Fruit fly (Drosophila melanogaster): ENCODE data around the gene Hsc70-2.
A peak's percentile ranks its signal among the peaks of the same experiment; 100 is the strongest.

Hsc70-2 gene

DNA sequence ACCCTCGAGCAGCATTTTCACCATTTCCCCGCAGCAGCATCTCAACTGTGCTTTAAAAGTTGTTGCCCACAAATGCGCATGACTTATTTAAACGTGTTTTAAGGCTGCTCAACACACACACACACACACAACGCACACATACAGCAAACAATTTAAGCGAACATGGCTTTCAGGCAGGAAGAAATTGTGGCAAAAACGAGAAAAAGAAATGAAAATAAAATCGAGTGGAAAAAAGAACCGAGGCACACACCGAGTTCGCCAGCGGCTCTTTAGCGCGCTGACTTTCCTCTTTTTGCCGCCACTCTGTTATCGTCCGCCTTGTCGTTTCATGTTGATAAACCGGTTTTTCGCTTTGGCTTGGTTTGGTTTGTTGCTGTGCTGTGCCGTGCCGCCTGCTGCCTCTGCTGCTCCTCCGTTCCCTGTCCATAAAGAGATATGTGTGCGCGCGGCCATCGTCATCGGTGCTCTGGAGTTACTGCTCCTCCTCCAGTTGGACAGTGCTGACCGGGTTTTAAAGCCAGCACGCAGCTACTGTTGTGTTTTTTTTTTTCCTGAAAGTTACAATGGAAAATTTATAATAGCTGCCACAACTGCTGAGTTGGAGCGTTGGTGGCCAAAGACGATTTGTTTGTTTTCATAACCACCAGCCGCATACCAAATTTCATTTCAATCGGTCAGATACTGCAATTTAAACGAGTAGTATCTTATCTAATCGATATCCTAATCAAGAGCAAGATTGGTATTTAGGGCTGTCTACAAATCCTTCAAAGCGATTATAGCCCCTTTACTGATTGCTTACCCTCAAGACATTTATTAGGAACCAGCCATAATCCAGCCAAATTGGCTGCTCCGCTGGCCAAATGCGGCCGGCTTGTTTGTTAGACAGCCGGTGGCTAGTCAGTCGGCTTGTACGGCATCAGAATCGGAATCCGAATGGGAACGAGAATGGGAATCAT lies 28.5 kb upstream of the Hsc70-2 start (continued):
- TF ChIP-seq stc (GFP tag; IDR thresholded peaks at IDR 0.05), result no peak
- no peak for TF ChIP-seq zfh1 (GFP tag; IDR thresholded peaks at IDR 0.05)
- no peak for TF ChIP-seq btn (GFP tag; optimal IDR thresholded peaks at IDR 0.05)
- no peak for TF ChIP-seq CG12236 (GFP tag; optimal IDR thresholded peaks at IDR 0.05)
- TF ChIP-seq Aef1 (GFP tag; IDR thresholded peaks at IDR 0.05), result no peak
- no peak for TF ChIP-seq Dll (GFP tag; IDR thresholded peaks at IDR 0.05; ENCODE audit: partially characterized antibody)
- TF ChIP-seq Side (GFP tag; optimal IDR thresholded peaks at IDR 0.05), result no peak
- TF ChIP-seq CG7928 (GFP tag; optimal IDR thresholded peaks at IDR 0.05), result no peak
- no peak for TF ChIP-seq CG5953 (GFP tag; IDR thresholded peaks at IDR 0.05)
- no peak for TF ChIP-seq scrt (GFP tag; optimal IDR thresholded peaks at IDR 0.05)
- TF ChIP-seq Gsc (GFP tag; IDR thresholded peaks at IDR 0.05), result no peak
- TF ChIP-seq knrl (GFP tag; IDR thresholded peaks at IDR 0.05; ENCODE audit: partially characterized antibody), result no peak
- TF ChIP-seq lmd (GFP tag; IDR thresholded peaks at IDR 0.05), result no peak; the same call in 1 of the 2 replicates
- no peak for TF ChIP-seq CG8478 (optimal IDR thresholded peaks at IDR 0.05)
- peak; percentile 37 for TF ChIP-seq CG10543 (GFP tag; optimal IDR thresholded peaks at IDR 0.05)
- no peak for TF ChIP-seq ab (GFP tag; optimal IDR thresholded peaks at IDR 0.05)
- no peak for TF ChIP-seq Ptx1 (GFP tag; IDR thresholded peaks at IDR 0.05)
- TF ChIP-seq CG11696 (GFP tag; IDR thresholded peaks at IDR 0.05), result no peak
- TF ChIP-seq CG18599 (GFP tag; optimal IDR thresholded peaks at IDR 0.05), result no peak
- TF ChIP-seq CHES-1-like (GFP tag; optimal IDR thresholded peaks at IDR 0.05), result peak; percentile 27
- TF ChIP-seq pzg (GFP tag; optimal IDR thresholded peaks at IDR 0.05), result no peak
- TF ChIP-seq tna (GFP tag; IDR thresholded peaks at IDR 0.05; ENCODE audit: partially characterized antibody), result no peak
- no peak for TF ChIP-seq CG6654 (GFP tag; optimal IDR thresholded peaks at IDR 0.05)
- peak; percentile 22; the same call in 1 of the 2 replicates for TF ChIP-seq CG8765 (GFP tag; IDR thresholded peaks at IDR 0.05)
- TF ChIP-seq CG8281 (tag; optimal IDR thresholded peaks at IDR 0.05), result no peak
- no peak for TF ChIP-seq nerfin-1 (tag; optimal IDR thresholded peaks at IDR 0.05)
- TF ChIP-seq CG4282 (GFP tag; optimal IDR thresholded peaks at IDR 0.05), result no peak
- no peak for TF ChIP-seq CG3163 (GFP tag; optimal IDR thresholded peaks at IDR 0.05)
- no peak for TF ChIP-seq Sin3A (optimal IDR thresholded peaks at IDR 0.05)
- no peak for TF ChIP-seq bab2 (GFP tag; optimal IDR thresholded peaks at IDR 0.05)
- TF ChIP-seq Adf1 (GFP tag; IDR thresholded peaks at IDR 0.05), result peak; percentile 53
- TF ChIP-seq CG6175 (GFP tag; IDR thresholded peaks at IDR 0.05), result peak; percentile 86
- no peak for TF ChIP-seq CG9727 (GFP tag; optimal IDR thresholded peaks at IDR 0.05)
- peak; percentile 14 for TF ChIP-seq abd-A (tag; optimal IDR thresholded peaks at IDR 0.05)
- no peak for TF ChIP-seq Dref (GFP tag; IDR thresholded peaks at IDR 0.05)
- no peak for TF ChIP-seq CG18619 (GFP tag; optimal IDR thresholded peaks at IDR 0.05)
- no peak for TF ChIP-seq peb (GFP tag; IDR thresholded peaks at IDR 0.05)
- peak; percentile 69 for TF ChIP-seq cg (GFP tag; optimal IDR thresholded peaks at IDR 0.05)
- TF ChIP-seq CG13287 (GFP tag; IDR thresholded peaks at IDR 0.05; ENCODE audit: partially characterized antibody), result no peak; the same call in 1 of the 2 replicates
- no peak for TF ChIP-seq CG11456 (GFP tag; IDR thresholded peaks at IDR 0.05)
- no peak for TF ChIP-seq ac (GFP tag; optimal IDR thresholded peaks at IDR 0.05)
- TF ChIP-seq Deaf1 (tag; optimal IDR thresholded peaks at IDR 0.05), result peak; percentile 43
- no peak for TF ChIP-seq fd96Cb (tag; optimal IDR thresholded peaks at IDR 0.05)
- no peak for TF ChIP-seq vnd (GFP tag; IDR thresholded peaks at IDR 0.05; ENCODE audit: partially characterized antibody)
- TF ChIP-seq ind (GFP tag; optimal IDR thresholded peaks at IDR 0.05), result no peak
- no peak for TF ChIP-seq CG17802 (tag; optimal IDR thresholded peaks at IDR 0.05)
- no peak for TF ChIP-seq Atf6 (GFP tag; IDR thresholded peaks at IDR 0.05)
- peak in 1 of 2 experiments; percentile 27 for TF ChIP-seq chif (GFP tag; optimal IDR thresholded peaks at IDR 0.05)
- no peak for TF ChIP-seq bigmax (GFP tag; optimal IDR thresholded peaks at IDR 0.05)
- no peak for TF ChIP-seq ase (GFP tag; IDR thresholded peaks at IDR 0.05)

Data from whole organism, embryonic.